Fruit fly (Drosophila melanogaster): ENCODE data around the gene Idh3b.

Idh3b gene

dm6 chr3R:22022623-22023022 is 3.4 kb upstream of the Idh3b start:
- TF ChIP-seq Eip78C (GFP tag): peak; percentile 17
- 0 out of 2 replicates have a peak, but pooled peaks have one; percentile 16 for TF ChIP-seq CG15336 (GFP tag; IDR thresholded peaks at IDR 0.05)
- TF ChIP-seq Gug (GFP tag; IDR thresholded peaks at IDR 0.05): no peak
- TF ChIP-seq CG10669 (GFP tag; optimal IDR thresholded peaks at IDR 0.05): no peak
- no peak for TF ChIP-seq cyc (GFP tag; optimal IDR thresholded peaks at IDR 0.05)
- no peak for TF ChIP-seq CG10631 (GFP tag; optimal IDR thresholded peaks at IDR 0.05)
- peak; percentile 90 for TF ChIP-seq vri (GFP tag; optimal IDR thresholded peaks at IDR 0.05)

- TF ChIP-seq Ets21C (GFP tag; optimal IDR thresholded peaks at IDR 0.05) (no peak), dsx (GFP tag; optimal IDR thresholded peaks at IDR 0.05; ENCODE audit: poor library complexity, severe bottlenecking) (no peak), CG9139 (GFP tag; optimal IDR thresholded peaks at IDR 0.05) (no peak), dac (GFP tag; optimal IDR thresholded peaks at IDR 0.05) (no peak), CG16779 (tag; optimal IDR thresholded peaks at IDR 0.05) (no peak), topi (GFP tag; optimal IDR thresholded peaks at IDR 0.05) (no peak), cyc (GFP tag; optimal IDR thresholded peaks at IDR 0.05) (no peak), ss (GFP tag; optimal IDR thresholded peaks at IDR 0.05) (no peak), esn (GFP tag; optimal IDR thresholded peaks at IDR 0.05) (no peak), CG6792 (GFP tag; optimal IDR thresholded peaks at IDR 0.05) (no peak), Ets96B (tag; optimal IDR thresholded peaks at IDR 0.05) (no peak), CG10669 (GFP tag; optimal IDR thresholded peaks at IDR 0.05) (no peak), Sox14 (GFP tag; optimal IDR thresholded peaks at IDR 0.05) (no peak), svp (GFP tag) (no peak)
Observed at dm6 chr3R:22014397-22014796, 4.8 kb downstream of the Idh3b start, which contains the start of gene Theg. Theg (plus strand) TSS chr3R:22014697.

DNA sequence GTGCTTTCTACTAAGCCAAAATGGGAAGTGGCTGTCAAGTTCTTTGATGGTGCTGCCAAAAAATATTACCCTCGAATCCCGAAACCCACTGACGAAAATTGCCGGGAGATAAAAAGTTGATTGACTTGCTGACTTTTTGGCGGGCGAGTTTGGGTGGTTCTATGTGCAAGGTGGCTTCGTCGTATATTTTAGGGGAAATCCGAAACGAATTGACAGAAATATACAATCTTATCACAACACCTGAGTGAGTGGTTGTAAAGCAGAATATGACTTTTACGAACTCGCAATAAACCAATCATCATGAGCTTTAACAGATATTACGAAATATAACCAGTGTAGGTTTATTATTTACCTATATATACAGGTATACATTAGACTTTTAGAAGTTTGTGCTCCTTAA is 15.7 kb downstream of the Idh3b start:
- TF ChIP-seq Blimp-1 (GFP tag; optimal IDR thresholded peaks at IDR 0.05): no peak
- TF ChIP-seq Eip93F (GFP tag; optimal IDR thresholded peaks at IDR 0.05): peak; percentile 84
- no peak for TF ChIP-seq CG9139 (GFP tag; optimal IDR thresholded peaks at IDR 0.05)
- TF ChIP-seq achi (GFP tag; optimal IDR thresholded peaks at IDR 0.05): no peak
- no peak for TF ChIP-seq CG8632 (GFP tag; optimal IDR thresholded peaks at IDR 0.05)

DNA sequence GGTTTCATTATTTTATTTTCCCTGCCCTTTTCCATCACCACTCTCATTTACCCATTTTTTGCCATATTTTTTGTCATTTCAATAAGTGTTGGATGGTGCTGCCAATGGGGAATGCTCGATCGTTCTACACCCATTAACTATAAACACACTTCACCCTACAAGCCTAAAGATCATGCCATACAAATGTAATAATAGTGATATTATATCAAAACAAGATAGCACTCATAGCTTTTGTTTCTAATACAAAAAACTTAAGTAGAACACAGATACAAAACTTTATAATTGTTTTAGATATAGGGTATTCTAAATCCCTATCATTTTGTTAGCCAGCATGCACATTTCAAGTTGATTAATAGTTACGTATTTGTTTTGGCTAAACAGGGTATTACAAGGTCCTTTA is 19.5 kb downstream of the Idh3b start:
- TF ChIP-seq CG6854 (GFP tag; optimal IDR thresholded peaks at IDR 0.05) (no peak), CG10631 (GFP tag; optimal IDR thresholded peaks at IDR 0.05) (no peak), dsx (GFP tag; optimal IDR thresholded peaks at IDR 0.05; ENCODE audit: poor library complexity, severe bottlenecking) (no peak), Eip78C (GFP tag) (peak; percentile 32), CG11902 (GFP tag; optimal IDR thresholded peaks at IDR 0.05) (no peak), CG8319 (GFP tag; optimal IDR thresholded peaks at IDR 0.05) (no peak), Ets96B (tag; optimal IDR thresholded peaks at IDR 0.05) (no peak), dac (GFP tag; optimal IDR thresholded peaks at IDR 0.05) (no peak), CG6276 (GFP tag; optimal IDR thresholded peaks at IDR 0.05) (no peak), CG32006 (GFP tag; optimal IDR thresholded peaks at IDR 0.05) (no peak), esn (GFP tag; optimal IDR thresholded peaks at IDR 0.05) (peak; percentile 11), CG4318 (GFP tag; optimal IDR thresholded peaks at IDR 0.05) (no peak), cyc (GFP tag; optimal IDR thresholded peaks at IDR 0.05) (no peak), CG10669 (GFP tag; optimal IDR thresholded peaks at IDR 0.05) (no peak), svp (GFP tag) (peak; percentile 55), fd85E (GFP tag; optimal IDR thresholded peaks at IDR 0.05) (no peak), achi (GFP tag; optimal IDR thresholded peaks at IDR 0.05) (no peak), Hr4 (GFP tag; optimal IDR thresholded peaks at IDR 0.05) (no peak), fd59A (GFP tag; optimal IDR thresholded peaks at IDR 0.05) (no peak), acj6 (GFP tag; optimal IDR thresholded peaks at IDR 0.05) (no peak), CG31627 (GFP tag; optimal IDR thresholded peaks at IDR 0.05) (no peak), ss (GFP tag; optimal IDR thresholded peaks at IDR 0.05) (no peak), Hr39 (GFP tag; optimal IDR thresholded peaks at IDR 0.05) (no peak), topi (GFP tag; optimal IDR thresholded peaks at IDR 0.05) (peak; percentile 13), CG3032 (tag; optimal IDR thresholded peaks at IDR 0.05) (no peak), CG11294 (GFP tag; IDR thresholded peaks at IDR 0.05) (no peak), Smox (GFP tag; optimal IDR thresholded peaks at IDR 0.05) (no peak), Ets21C (GFP tag; optimal IDR thresholded peaks at IDR 0.05) (no peak), Sox14 (GFP tag; optimal IDR thresholded peaks at IDR 0.05) (no peak), CG6792 (GFP tag; optimal IDR thresholded peaks at IDR 0.05) (no peak)
